Fruit fly (Drosophila melanogaster) whole organism, embryonic: ENCODE results near the gene H15.

ENCODE experiments used
- CG10267 ChIP-seq: fragments of 200-800 bp; sonication (Bioruptor generic); optimal IDR thresholded peaks from 2 replicates; lab custom pipeline; 2018; ENCODE audit warnings: missing biosample characterization, mild to moderate bottlenecking, missing genetic modification characterization, moderate library complexity
- CG10462 ChIP-seq: fragments of 200-800 bp; sonication (Bioruptor generic); optimal IDR thresholded peaks from 2 replicates; lab custom pipeline; 2016; ENCODE audit warnings: missing biosample characterization, missing genetic modification characterization
- CG10654 ChIP-seq: fragments of 200-800 bp; sonication (Bioruptor generic); optimal IDR thresholded peaks from 2 replicates; lab custom pipeline; 2016; ENCODE audit warnings: missing biosample characterization, missing genetic modification characterization
- CG10979 ChIP-seq: fragments of 200-800 bp; sonication (Bioruptor generic); optimal IDR thresholded peaks from 2 replicates; lab custom pipeline; 2018; ENCODE audit warnings: missing biosample characterization, mild to moderate bottlenecking, missing genetic modification characterization, moderate library complexity
- CG11398 ChIP-seq: fragments of 200-800 bp; sonication (Bioruptor generic); optimal IDR thresholded peaks from 2 replicates; lab custom pipeline; 2016; ENCODE audit warnings: missing biosample characterization, missing genetic modification characterization
- CG12769 ChIP-seq: fragments of 200-800 bp; sonication (Bioruptor generic); optimal IDR thresholded peaks from 2 replicates; lab custom pipeline; 2019; ENCODE audit warnings: missing biosample characterization, mild to moderate bottlenecking, missing genetic modification characterization, moderate library complexity
- CG14050 ChIP-seq: fragments of 200-800 bp; sonication (Bioruptor generic); IDR thresholded peaks from 3 replicates; pipeline ENCODE4 v1.3.6; 2022; ENCODE audit warnings: missing biosample characterization, missing genetic modification characterization
- CG14965 ChIP-seq: fragments of 200-800 bp; sonication (Bioruptor generic); optimal IDR thresholded peaks from 2 replicates; lab custom pipeline; 2016; ENCODE audit warnings: missing biosample characterization, missing genetic modification characterization, borderline replicate concordance
- CG15696 ChIP-seq: fragments of 200-800 bp; sonication (Bioruptor generic); optimal IDR thresholded peaks from 2 replicates; lab custom pipeline; 2019; ENCODE audit warnings: missing biosample characterization, mild to moderate bottlenecking, missing genetic modification characterization, moderate library complexity
- CG17361 ChIP-seq: fragments of 200-800 bp; sonication (Bioruptor generic); IDR thresholded peaks from 3 replicates; pipeline ENCODE4 v1.3.6; 2022; ENCODE audit warnings: missing biosample characterization, missing genetic modification characterization
- CG18619 ChIP-seq: fragments of 200-800 bp; sonication (Bioruptor generic); optimal IDR thresholded peaks from 3 replicates; lab custom pipeline; 2017; ENCODE audit warnings: missing biosample characterization, mild to moderate bottlenecking, missing genetic modification characterization
- CG18764 ChIP-seq: fragments of 200-800 bp; sonication (Bioruptor generic); optimal IDR thresholded peaks from 3 replicates; lab custom pipeline; 2016; ENCODE audit warnings: missing biosample characterization, missing genetic modification characterization
- CG31365 ChIP-seq: fragments of 200-800 bp; sonication (Bioruptor generic); optimal IDR thresholded peaks from 2 replicates; lab custom pipeline; 2018; ENCODE audit warnings: missing biosample characterization, mild to moderate bottlenecking, missing genetic modification characterization
- CG3407 ChIP-seq: fragments of 200-800 bp; sonication (Bioruptor generic); optimal IDR thresholded peaks from 2 replicates; lab custom pipeline; 2018; ENCODE audit warnings: missing biosample characterization, mild to moderate bottlenecking, missing genetic modification characterization
- CG34422 ChIP-seq: fragments of 200-800 bp; sonication (Bioruptor generic); IDR thresholded peaks from 3 replicates; pipeline ENCODE4 v1.3.6; 2022; ENCODE audit warnings: missing biosample characterization, missing genetic modification characterization
- CG4707 ChIP-seq: fragments of 200-800 bp; sonication (Bioruptor generic); optimal IDR thresholded peaks from 2 replicates; lab custom pipeline; 2018; ENCODE audit warnings: missing biosample characterization, mild to moderate bottlenecking, missing genetic modification characterization, moderate library complexity
- CG4854 ChIP-seq: fragments of 200-800 bp; sonication (Bioruptor generic); optimal IDR thresholded peaks from 2 replicates; lab custom pipeline; 2016; ENCODE audit warnings: missing biosample characterization, missing genetic modification characterization, inconsistent platforms
- CG5180 ChIP-seq: fragments of 200-800 bp; sonication (Bioruptor generic); optimal IDR thresholded peaks from 3 replicates; lab custom pipeline; 2017; ENCODE audit warnings: missing biosample characterization, missing genetic modification characterization, mild to moderate bottlenecking, moderate library complexity, missing genetic modification reagents
- CG8388 ChIP-seq: fragments of 200-800 bp; sonication (Bioruptor generic); optimal IDR thresholded peaks from 2 replicates; lab custom pipeline; 2019; ENCODE audit warnings: missing biosample characterization, mild to moderate bottlenecking, missing genetic modification characterization, moderate library complexity
- Camta ChIP-seq: fragments of 200-800 bp; sonication (Bioruptor generic); optimal IDR thresholded peaks from 2 replicates; lab custom pipeline; 2016; ENCODE audit warnings: missing biosample characterization, missing genetic modification characterization
- Drgx ChIP-seq: fragments of 200-800 bp; sonication (Bioruptor generic); IDR thresholded peaks from 2 replicates; pipeline ENCODE4 v1.3.6; 2022; ENCODE audit warnings: missing biosample characterization, missing genetic modification characterization
- ERR ChIP-seq: fragments of 200-800 bp; sonication (Bioruptor generic); optimal IDR thresholded peaks from 2 replicates; lab custom pipeline; 2016; ENCODE audit warnings: missing biosample characterization, missing genetic modification characterization
- GATAe ChIP-seq: fragments of 200-800 bp; sonication (Bioruptor generic); conservative IDR thresholded peaks from 2 replicates; pipeline ENCODE4 v1.3.6; 2022; ENCODE audit warnings: missing biosample characterization, missing genetic modification characterization
- HLH4C ChIP-seq: fragments of 200-800 bp; sonication (Bioruptor generic); IDR thresholded peaks from 3 replicates; pipeline ENCODE4 v1.3.6; 2022; ENCODE audit warnings: missing biosample characterization, missing genetic modification characterization; ENCODE audit not compliant: partially characterized antibody
- Hand ChIP-seq: fragments of 200-800 bp; sonication (Bioruptor generic); optimal IDR thresholded peaks from 2 replicates; lab custom pipeline; 2017; ENCODE audit warnings: mild to moderate bottlenecking, missing biosample characterization, missing genetic modification reagents, missing genetic modification characterization
- HmgD ChIP-seq: fragments of 200-800 bp; sonication (Bioruptor generic); optimal IDR thresholded peaks from 3 replicates; lab custom pipeline; 2016; ENCODE audit warnings: missing biosample characterization, missing genetic modification characterization
- Hr39 ChIP-seq: fragments of >200 bp; optimal IDR thresholded peaks from 2 replicates; lab custom pipeline; 2017
- Meics ChIP-seq: fragments of 200-800 bp; sonication (Bioruptor generic); optimal IDR thresholded peaks from 2 replicates; lab custom pipeline; 2017; ENCODE audit warnings: missing biosample characterization, mild to moderate bottlenecking, missing genetic modification characterization
- PHDP ChIP-seq: fragments of 200-800 bp; sonication (Bioruptor generic); optimal IDR thresholded peaks from 3 replicates; lab custom pipeline; 2018; ENCODE audit warnings: missing biosample characterization, mild to moderate bottlenecking, missing genetic modification characterization, moderate library complexity
- emc ChIP-seq: fragments of 200-800 bp; sonication (Bioruptor generic); optimal IDR thresholded peaks from 2 replicates; lab custom pipeline; 2016; ENCODE audit warnings: missing biosample characterization, missing genetic modification characterization
- ems ChIP-seq: fragments of 200-800 bp; sonication (Bioruptor generic); optimal IDR thresholded peaks from 3 replicates; lab custom pipeline; 2016; ENCODE audit warnings: missing biosample characterization, missing genetic modification characterization
- exex ChIP-seq: fragments of 200-800 bp; sonication (Bioruptor generic); optimal IDR thresholded peaks from 4 replicates; lab custom pipeline; 2018; ENCODE audit warnings: missing biosample characterization, mild to moderate bottlenecking, missing genetic modification characterization, moderate library complexity
- ftz-f1 ChIP-seq: fragments of 200-800 bp; sonication (Bioruptor generic); optimal IDR thresholded peaks from 2 replicates; lab custom pipeline; 2016; ENCODE audit warnings: missing biosample characterization, missing genetic modification characterization
- grau ChIP-seq: fragments of 200-800 bp; optimal IDR thresholded peaks from 3 replicates; lab custom pipeline; 2019; ENCODE audit warnings: missing biosample characterization, mild to moderate bottlenecking, missing genetic modification characterization, moderate library complexity
- gt ChIP-seq: fragments of 200-800 bp; sonication (Bioruptor generic); IDR thresholded peaks from 2 replicates; pipeline ENCODE4 v1.3.6; 2022; ENCODE audit warnings: missing biosample characterization, missing genetic modification characterization
- hb ChIP-seq: fragments of 200-800 bp; sonication (Bioruptor generic); IDR thresholded peaks from 3 replicates; pipeline ENCODE4 v1.3.6; 2022; ENCODE audit warnings: missing biosample characterization, missing genetic modification characterization; ENCODE audit not compliant: partially characterized antibody
- insv ChIP-seq, 2 experiments: fragments of 200-800 bp; sonication (Bioruptor generic); optimal IDR thresholded peaks; 3 replicates each; lab custom pipeline; 2016 to 2018; ENCODE audit warnings: missing biosample characterization in 2 of 2, missing genetic modification characterization in 2 of 2
- jumu ChIP-seq: fragments of 200-800 bp; sonication (Bioruptor generic); optimal IDR thresholded peaks from 3 replicates; lab custom pipeline; 2016; ENCODE audit warnings: missing biosample characterization, missing genetic modification characterization
- kah ChIP-seq: fragments of 200-800 bp; sonication (Bioruptor generic); optimal IDR thresholded peaks from 2 replicates; lab custom pipeline; 2018; ENCODE audit warnings: missing biosample characterization, mild to moderate bottlenecking, missing genetic modification characterization
- ken ChIP-seq: fragments of 200-800 bp; sonication (Bioruptor generic); IDR thresholded peaks from 3 replicates; pipeline ENCODE4 v1.3.6; 2022; ENCODE audit warnings: missing biosample characterization, missing genetic modification characterization
- lmd ChIP-seq: fragments of 200-800 bp; sonication (Bioruptor generic); IDR thresholded peaks from 2 replicates; pipeline ENCODE4 v1.3.6; 2022; ENCODE audit warnings: missing biosample characterization, missing genetic modification characterization
- lola ChIP-seq, 3 experiments: fragments of >200 bp in 2 of 3; fragments of 200-800 bp in 1 of 3; sonication (Bioruptor generic) in 1 of 3; optimal IDR thresholded peaks; 2 replicates each; lab custom pipeline; 2017 to 2019; ENCODE audit warnings: missing biosample characterization in 3 of 3, missing genetic modification characterization in 3 of 3, mild to moderate bottlenecking in 1 of 3, moderate library complexity in 1 of 3
- mam ChIP-seq: fragments of 200-800 bp; sonication (Bioruptor generic); optimal IDR thresholded peaks from 3 replicates; lab custom pipeline; 2016; ENCODE audit warnings: missing biosample characterization, missing genetic modification characterization
- nau ChIP-seq: fragments of 200-800 bp; sonication (Bioruptor generic); optimal IDR thresholded peaks from 3 replicates; lab custom pipeline; 2017; ENCODE audit warnings: missing biosample characterization, mild to moderate bottlenecking, missing genetic modification characterization, missing genetic modification reagents
- pita ChIP-seq: fragments of 200-800 bp; sonication (Bioruptor generic); optimal IDR thresholded peaks from 2 replicates; lab custom pipeline; 2017; ENCODE audit warnings: missing biosample characterization, mild to moderate bottlenecking, missing genetic modification characterization
- pnt ChIP-seq: fragments of 200-800 bp; sonication (Bioruptor generic); optimal IDR thresholded peaks from 3 replicates; lab custom pipeline; 2016; ENCODE audit warnings: missing biosample characterization, missing genetic modification characterization
- pros ChIP-seq: fragments of 200-800 bp; sonication (Bioruptor generic); optimal IDR thresholded peaks from 3 replicates; lab custom pipeline; 2019; ENCODE audit warnings: missing biosample characterization, mild to moderate bottlenecking, missing genetic modification characterization, moderate library complexity
- row ChIP-seq: fragments of 200-800 bp; sonication (Bioruptor generic); IDR thresholded peaks from 3 replicates; pipeline ENCODE4 v1.3.6; 2022; ENCODE audit warnings: missing biosample characterization, missing genetic modification characterization
- sens ChIP-seq: fragments of 200-800 bp; sonication (Bioruptor generic); peaks from one replicate; lab custom pipeline; 2016; ENCODE audit warnings: missing biosample characterization, missing genetic modification characterization
- sima ChIP-seq: fragments of 200-800 bp; sonication (Bioruptor generic); optimal IDR thresholded peaks from 2 replicates; lab custom pipeline; 2016; ENCODE audit warnings: missing biosample characterization, missing genetic modification characterization
- tna ChIP-seq: fragments of 200-800 bp; sonication (Bioruptor generic); IDR thresholded peaks from 2 replicates; pipeline ENCODE4 v1.3.6; 2022; ENCODE audit warnings: missing biosample characterization, missing genetic modification characterization; ENCODE audit not compliant: partially characterized antibody
- trh ChIP-seq: fragments of 200-800 bp; sonication (Bioruptor generic); optimal IDR thresholded peaks from 2 replicates; lab custom pipeline; 2016; ENCODE audit warnings: missing biosample characterization, missing genetic modification characterization

The H15 gene

dm6 chr2L:5378829-5379228 lies 25.3 kb upstream of the H15 start (continued):
- TF ChIP-seq CG18619 (GFP tag; lab: Kevin White, UChicago) (no peak), ems (GFP tag; lab: Kevin White, UChicago) (no peak), ken (GFP tag; lab: Robert Waterston, UW) (no peak), exex (tag; lab: Kevin White, UChicago) (no peak), CG8388 (GFP tag; lab: Kevin White, UChicago) (peak; percentile 22), jumu (GFP tag; lab: Kevin White, UChicago) (no peak), hb (GFP tag; lab: Robert Waterston, UW) (no peak), Drgx (GFP tag; lab: Robert Waterston, UW) (no peak), PHDP (tag; lab: Kevin White, UChicago) (no peak), CG14965 (GFP tag; lab: Kevin White, UChicago) (no peak), CG10267 (peak; percentile 20), HLH4C (GFP tag; lab: Robert Waterston, UW) (no peak), CG5180 (GFP tag; lab: Kevin White, UChicago) (no peak), kah (GFP tag; lab: Kevin White, UChicago) (no peak), CG10462 (GFP tag; lab: Kevin White, UChicago) (no peak), insv (GFP tag; optimal IDR thresholded peaks at IDR 0.05; lab: Kevin White, UChicago) (no peak), emc (no peak), CG3407 (GFP tag; lab: Kevin White, UChicago) (no peak), row (peak; percentile 19; the same call in 1 of the 3 replicates), Hand (GFP tag; lab: Kevin White, UChicago) (no peak), sens (GFP tag; lab: Kevin White, UChicago) (peak; percentile 81), CG31365 (tag; lab: Kevin White, UChicago) (no peak), lmd (GFP tag; lab: Robert Waterston, UW) (no peak), mam (GFP tag; lab: Kevin White, UChicago) (no peak), grau (peak; percentile 5), nau (GFP tag; lab: Kevin White, UChicago) (no peak), pnt (GFP tag; lab: Kevin White, UChicago) (no peak), pros (GFP tag; lab: Kevin White, UChicago) (no peak), CG17361 (GFP tag; lab: Robert Waterston, UW) (peak; percentile 47; the same call in 1 of the 3 replicates), CG10979 (tag; lab: Kevin White, UChicago) (peak; percentile 47), CG12769 (tag; lab: Kevin White, UChicago) (no peak), HmgD (GFP tag; lab: Kevin White, UChicago) (no peak), Meics (GFP tag; lab: Kevin White, UChicago) (no peak), CG10654 (GFP tag; lab: Kevin White, UChicago) (no peak), Camta (GFP tag; lab: Kevin White, UChicago) (no peak), GATAe (GFP tag; lab: Robert Waterston, UW) (no peak), tna (GFP tag; lab: Robert Waterston, UW) (no peak), CG15696 (tag; lab: Kevin White, UChicago) (no peak), CG34422 (no peak), Hr39 (no peak), pita (GFP tag; lab: Kevin White, UChicago) (no peak), CG14050 (GFP tag; lab: Robert Waterston, UW) (no peak), CG4854 (no peak), lola (GFP tag; optimal IDR thresholded peaks at IDR 0.05; lab: Kevin White, UChicago) (peak in 1 of 3 experiments; percentile 62), ERR (no peak), CG4707 (no peak), ftz-f1 (no peak), sima (GFP tag; lab: Kevin White, UChicago) (no peak), gt (GFP tag; lab: Robert Waterston, UW) (no peak), CG18764 (GFP tag; lab: Kevin White, UChicago) (no peak), trh (GFP tag; lab: Kevin White, UChicago) (no peak), CG11398 (GFP tag; lab: Kevin White, UChicago) (no peak)
